Worm (Caenorhabditis elegans) whole organism, L4 larva: ENCODE results near the gene bus-8B.

Source experiments
- D1046.2 ChIP-seq: fragments of 200-800 bp; sonication (Bioruptor generic); IDR thresholded peaks from 2 replicates; pipeline ENCODE4 v1.3.6; 2022; ENCODE audit warnings: missing genetic modification characterization, missing compliant biosample characterization
- F44E2.7 ChIP-seq: fragments of 200-800 bp; sonication (Bioruptor generic); IDR thresholded peaks from 2 replicates; pipeline ENCODE4 v2.1.2; 2022; ENCODE audit warnings: missing genetic modification characterization, missing compliant biosample characterization
- R02D3.7 ChIP-seq: fragments of 150-350 bp; sonication (generic microtip); optimal IDR thresholded peaks from 3 replicates; lab custom pipeline; 2014; ENCODE audit warnings: missing biosample characterization, missing genetic modification characterization
- attf-4 ChIP-seq: sonication (generic microtip); optimal IDR thresholded peaks from 3 replicates; lab custom pipeline; 2017; ENCODE audit warnings: missing biosample characterization, missing genetic modification characterization
- ceh-28 ChIP-seq: fragments of 150-350 bp; optimal IDR thresholded peaks from 2 replicates; lab custom pipeline; 2014; ENCODE audit warnings: missing biosample characterization, missing genetic modification reagents, missing genetic modification characterization
- ces-1 ChIP-seq: fragments of 150-350 bp; sonication (generic microtip); optimal IDR thresholded peaks from 4 replicates; lab custom pipeline; 2014; ENCODE audit warnings: missing biosample characterization, missing genetic modification reagents, missing genetic modification characterization
- cey-2 ChIP-seq: sonication (generic microtip); optimal IDR thresholded peaks from 3 replicates; lab custom pipeline; 2017; ENCODE audit warnings: missing genetic modification characterization, mild to moderate bottlenecking, missing compliant biosample characterization, antibody characterized with exemption, borderline replicate concordance; ENCODE audit not compliant: insufficient read depth
- daf-16 ChIP-seq, 3 experiments: sonication (generic microtip); optimal IDR thresholded peaks; 2 replicates each; lab custom pipeline; 2016 to 2017; ENCODE audit warnings: missing genetic modification characterization in 3 of 3, missing genetic modification reagents in 3 of 3, mild to moderate bottlenecking in 2 of 3, missing compliant biosample characterization in 2 of 3, missing biosample characterization in 1 of 3, moderate library complexity in 1 of 3
- daf-8 ChIP-seq: fragments of 200-800 bp; sonication (Bioruptor generic); IDR thresholded peaks from 2 replicates; pipeline ENCODE4 v1.3.6; 2022; ENCODE audit warnings: missing genetic modification characterization, missing compliant biosample characterization
- dve-1 ChIP-seq: sonication (generic microtip); optimal IDR thresholded peaks from 2 replicates; lab custom pipeline; 2017; ENCODE audit warnings: antibody characterized with exemption, mild to moderate bottlenecking, missing genetic modification characterization, missing compliant biosample characterization; ENCODE audit not compliant: insufficient read depth
- egl-27 ChIP-seq: sonication (generic microtip); optimal IDR thresholded peaks from 3 replicates; lab custom pipeline; 2017; ENCODE audit warnings: missing biosample characterization, missing genetic modification reagents, missing genetic modification characterization
- egl-43 ChIP-seq: fragments of 200-800 bp; sonication (Bioruptor generic); IDR thresholded peaks from 2 replicates; pipeline ENCODE4 v1.3.6; 2022; ENCODE audit warnings: missing genetic modification reagents, missing genetic modification characterization, missing compliant biosample characterization
- fkh-10 ChIP-seq: fragments of 150-350 bp; optimal IDR thresholded peaks from 2 replicates; lab custom pipeline; 2014; ENCODE audit warnings: missing biosample characterization, missing genetic modification reagents, missing genetic modification characterization
- hlh-30 ChIP-seq: sonication (generic microtip); optimal IDR thresholded peaks from 2 replicates; lab custom pipeline; 2017; ENCODE audit warnings: antibody characterized with exemption, mild to moderate bottlenecking, missing genetic modification characterization, missing compliant biosample characterization; ENCODE audit not compliant: insufficient read depth
- jun-1 ChIP-seq: fragments of 150-350 bp; optimal IDR thresholded peaks from 2 replicates; lab custom pipeline; 2014; ENCODE audit warnings: missing biosample characterization, missing genetic modification reagents, missing genetic modification characterization
- lir-3 ChIP-seq: sonication (generic microtip); optimal IDR thresholded peaks from 2 replicates; lab custom pipeline; 2016; ENCODE audit warnings: mild to moderate bottlenecking, missing genetic modification characterization, missing compliant biosample characterization
- lsy-2 ChIP-seq, 2 experiments: fragments of 150-350 bp in 1 of 2; sonication (generic microtip) in 1 of 2; optimal IDR thresholded peaks; 2 replicates each; lab custom pipeline; 2014 to 2017; ENCODE audit warnings: missing biosample characterization in 2 of 2, missing genetic modification characterization in 2 of 2
- madf-9 ChIP-seq: fragments of 200-800 bp; sonication (Bioruptor generic); conservative IDR thresholded peaks from 2 replicates; pipeline ENCODE4 v1.3.6; 2022; ENCODE audit warnings: missing genetic modification reagents, missing genetic modification characterization, missing compliant biosample characterization
- mep-1 ChIP-seq: fragments of 150-350 bp; sonication (generic microtip); optimal IDR thresholded peaks from 3 replicates; lab custom pipeline; 2014; ENCODE audit warnings: missing biosample characterization, missing genetic modification characterization
- nhr-11 ChIP-seq: fragments of 150-350 bp; optimal IDR thresholded peaks from 2 replicates; lab custom pipeline; 2014; ENCODE audit warnings: missing biosample characterization, missing genetic modification characterization
- nhr-25 ChIP-seq: sonication (generic microtip); optimal IDR thresholded peaks from 2 replicates; lab custom pipeline; 2017; ENCODE audit warnings: missing genetic modification characterization, mild to moderate bottlenecking, missing compliant biosample characterization, antibody characterized with exemption, moderate library complexity, borderline replicate concordance; ENCODE audit not compliant: insufficient read depth
- nhr-48 ChIP-seq: sonication (generic microtip); optimal IDR thresholded peaks from 2 replicates; lab custom pipeline; 2016; ENCODE audit warnings: mild to moderate bottlenecking, missing genetic modification characterization, missing compliant biosample characterization
- pqm-1 ChIP-seq: sonication (generic microtip); optimal IDR thresholded peaks from 2 replicates; lab custom pipeline; 2017; ENCODE audit warnings: missing biosample characterization, missing genetic modification characterization
- rbr-2 ChIP-seq: sonication (generic microtip); optimal IDR thresholded peaks from 2 replicates; lab custom pipeline; 2016; ENCODE audit warnings: missing genotype, missing genetic modification characterization, missing compliant biosample characterization
- skn-1 ChIP-seq: fragments of 150-350 bp; optimal IDR thresholded peaks from 2 replicates; lab custom pipeline; 2014; ENCODE audit warnings: missing biosample characterization, missing genetic modification characterization
- unc-62 ChIP-seq, 3 experiments: fragments of 150-350 bp in 1 of 3; sonication (generic microtip); optimal IDR thresholded peaks in 2 of 3; peaks in 1 of 3; 1 replicate in 1 of 3; 2 replicates in 2 of 3; lab custom pipeline; 2014 to 2017; ENCODE audit warnings: missing biosample characterization in 3 of 3, missing genetic modification characterization in 3 of 3, missing genetic modification reagents in 3 of 3, missing genotype in 1 of 3
- vab-7 ChIP-seq: fragments of 200-800 bp; sonication (Bioruptor generic); IDR thresholded peaks from 2 replicates; pipeline ENCODE4 v1.3.6; 2022; ENCODE audit warnings: missing genetic modification reagents, missing genetic modification characterization, missing compliant biosample characterization
- zfp-2 ChIP-seq: sonication (generic microtip); optimal IDR thresholded peaks from 2 replicates; lab custom pipeline; 2016; ENCODE audit warnings: mild to moderate bottlenecking, missing genetic modification characterization, missing compliant biosample characterization
- zfp-3 ChIP-seq: fragments of 200-800 bp; sonication (Bioruptor generic); conservative IDR thresholded peaks from 2 replicates; pipeline ENCODE4 v1.3.6; 2022; ENCODE audit warnings: missing genetic modification reagents, missing genetic modification characterization, missing compliant biosample characterization
- ztf-7 ChIP-seq: fragments of 150-350 bp; optimal IDR thresholded peaks from 2 replicates; lab custom pipeline; 2014; ENCODE audit warnings: missing biosample characterization, missing genetic modification characterization

The bus-8B gene

DNA sequence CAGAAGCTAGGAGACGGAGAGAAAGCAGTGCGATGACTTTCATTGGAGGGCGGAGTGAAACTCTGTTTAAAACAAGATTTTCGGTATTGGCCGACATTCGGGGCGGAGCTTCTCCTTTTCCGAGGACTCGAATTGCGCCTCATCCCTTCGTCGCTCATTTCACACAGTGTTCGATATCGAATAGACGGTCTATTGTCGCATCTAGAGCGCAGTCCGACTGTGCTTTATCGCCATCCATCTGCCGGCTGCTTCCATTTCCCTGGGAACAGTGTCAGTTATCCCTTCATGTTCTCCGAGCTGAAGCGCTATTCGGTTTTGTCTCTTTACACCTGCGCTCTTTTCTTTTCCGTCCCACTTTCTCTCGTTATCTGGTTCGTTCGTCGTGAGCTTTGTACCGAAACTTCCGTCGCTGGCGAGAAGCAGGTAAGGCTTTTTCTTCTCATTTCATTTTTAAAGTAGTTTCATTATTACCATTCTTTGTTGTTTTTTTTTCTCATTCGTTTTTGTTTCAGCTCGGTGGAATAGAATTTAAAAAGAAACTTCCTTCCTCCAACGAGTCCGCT, at the start of gene bus-8B, which contains the start of gene bus-8A:
bus-8B (plus strand) TSS at position 513 of the 563 bp plus-strand sequence.
bus-8A (plus strand) TSS at position 96 of the 563 bp plus-strand sequence.
- TF ChIP-seq unc-62 (GFP tag; optimal IDR thresholded peaks at IDR 0.05 in 1 of 2; lab: Kevin White, UChicago), result peak in 1 of 2 experiments; percentile 94
- TF ChIP-seq unc-62 (tag; optimal IDR thresholded peaks at IDR 0.05; lab: Kevin White, UChicago), result no peak
- 0 out of 2 replicates have a peak, but pooled peaks have one; percentile 24 for TF ChIP-seq egl-43
- TF ChIP-seq zfp-3 (GFP tag; lab: Robert Waterston, UW), result no peak

DNA sequence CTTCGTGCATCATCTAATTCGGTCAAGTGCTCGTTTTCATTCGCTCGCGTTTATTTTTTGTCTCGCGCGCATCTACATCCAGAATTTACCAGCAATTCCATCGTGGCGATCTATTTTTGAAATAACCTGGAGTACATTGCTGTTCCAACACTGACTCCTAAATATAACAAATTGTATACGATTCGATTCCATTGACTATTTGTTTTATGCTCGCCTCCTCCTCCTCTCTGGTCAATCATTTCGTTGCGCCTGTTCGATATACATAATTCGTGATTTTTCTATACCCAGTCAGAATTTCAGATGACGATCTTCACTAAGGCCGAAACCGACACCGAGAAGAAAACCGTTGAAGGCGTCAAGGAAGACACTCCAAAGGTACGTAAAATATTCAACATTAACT, 48.3 kb upstream of the bus-8B start, which contains the start of gene itm-2:
itm-2 (plus strand) TSS at position 301 of the 400 bp plus-strand sequence.
- TF ChIP-seq F44E2.7 (GFP tag; lab: Robert Waterston, UW), result no peak
- no peak for TF ChIP-seq dve-1 (tag; lab: Kevin White, UChicago)
- TF ChIP-seq D1046.2 (GFP tag; lab: Robert Waterston, UW), result no peak
- TF ChIP-seq fkh-10, result no peak
- no peak for TF ChIP-seq daf-8 (GFP tag; lab: Robert Waterston, UW)
- no peak for TF ChIP-seq pqm-1 (tag; lab: Kevin White, UChicago)
- TF ChIP-seq ztf-7 (tag; lab: Kevin White, UChicago), result no peak
- no peak for TF ChIP-seq nhr-11 (tag; lab: Kevin White, UChicago)
- no peak for TF ChIP-seq nhr-25
- TF ChIP-seq mep-1 (tag; lab: Kevin White, UChicago), result no peak
- TF ChIP-seq cey-2 (tag; lab: Kevin White, UChicago), result no peak
- no peak for TF ChIP-seq egl-27
- TF ChIP-seq zfp-2 (tag; lab: Kevin White, UChicago), result no peak
- TF ChIP-seq lir-3, result no peak
- TF ChIP-seq ces-1 (GFP tag; lab: Kevin White, UChicago), result no peak
- no peak for TF ChIP-seq R02D3.7 (tag; lab: Kevin White, UChicago)
- no peak for TF ChIP-seq hlh-30 (tag; lab: Kevin White, UChicago)
- TF ChIP-seq madf-9 (GFP tag; lab: Robert Waterston, UW), result no peak
- no peak for TF ChIP-seq nhr-48
- TF ChIP-seq, all 104 proteins: peak for 0

ce11 chrX:5447381-5447780, 45.8 kb upstream of the bus-8B start:
- peak in 1 of 2 experiments; percentile 96 for TF ChIP-seq unc-62 (GFP tag; optimal IDR thresholded peaks at IDR 0.05 in 1 of 2; lab: Kevin White, UChicago)
- TF ChIP-seq unc-62 (tag; optimal IDR thresholded peaks at IDR 0.05; lab: Kevin White, UChicago), result no peak
- no peak for TF ChIP-seq vab-7 (GFP tag; lab: Robert Waterston, UW)

- TF ChIP-seq jun-1 (tag; lab: Kevin White, UChicago) (no peak), egl-27 (no peak), skn-1 (tag; lab: Kevin White, UChicago) (no peak), lsy-2 (tag; optimal IDR thresholded peaks at IDR 0.05; lab: Kevin White, UChicago) (no peak), rbr-2 (no peak), ceh-28 (tag; lab: Kevin White, UChicago) (no peak), daf-16 (GFP tag; optimal IDR thresholded peaks at IDR 0.05; lab: Kevin White, UChicago) (no peak), daf-16 (tag; optimal IDR thresholded peaks at IDR 0.05; lab: Kevin White, UChicago) (no peak), nhr-48 (no peak), attf-4 (tag; lab: Kevin White, UChicago) (no peak)
Measured at ce11 chrX:5447941-5448340, 45.2 kb upstream of the bus-8B start, which contains the start of gene C25F6.8. TSS of gene C25F6.8 (plus strand) at chrX:5448241.
